Worm (Caenorhabditis elegans) whole organism, L2 larva: ENCODE data around the gene R04B5.6.

Experiments
- ama-1 ChIP-seq: fragments of 150-350 bp; optimal IDR thresholded peaks from 2 replicates; lab custom pipeline; 2018; ENCODE audit warnings: inconsistent platforms
- ceh-16 ChIP-seq: fragments of 150-350 bp; optimal IDR thresholded peaks from 2 replicates; lab custom pipeline; 2014; ENCODE audit warnings: missing biosample characterization, missing genetic modification characterization
- ceh-82 ChIP-seq: fragments of 150-350 bp; optimal IDR thresholded peaks from 2 replicates; lab custom pipeline; 2014; ENCODE audit warnings: missing biosample characterization, missing genetic modification characterization
- gmeb-1 ChIP-seq: fragments of 150-350 bp; optimal IDR thresholded peaks from 2 replicates; lab custom pipeline; 2014; ENCODE audit warnings: missing biosample characterization, missing genetic modification characterization
- nhr-25 ChIP-seq: fragments of 150-350 bp; sonication (generic microtip); optimal IDR thresholded peaks from 3 replicates; lab custom pipeline; 2014; ENCODE audit warnings: missing biosample characterization, missing genetic modification characterization
- snpc-4 ChIP-seq: fragments of 150-350 bp; optimal IDR thresholded peaks from 2 replicates; lab custom pipeline; 2014; ENCODE audit warnings: missing biosample characterization, missing genetic modification characterization
- ztf-11 ChIP-seq: sonication (generic microtip); optimal IDR thresholded peaks from 2 replicates; lab custom pipeline; 2017; ENCODE audit warnings: missing biosample characterization, missing genetic modification characterization

DNA sequence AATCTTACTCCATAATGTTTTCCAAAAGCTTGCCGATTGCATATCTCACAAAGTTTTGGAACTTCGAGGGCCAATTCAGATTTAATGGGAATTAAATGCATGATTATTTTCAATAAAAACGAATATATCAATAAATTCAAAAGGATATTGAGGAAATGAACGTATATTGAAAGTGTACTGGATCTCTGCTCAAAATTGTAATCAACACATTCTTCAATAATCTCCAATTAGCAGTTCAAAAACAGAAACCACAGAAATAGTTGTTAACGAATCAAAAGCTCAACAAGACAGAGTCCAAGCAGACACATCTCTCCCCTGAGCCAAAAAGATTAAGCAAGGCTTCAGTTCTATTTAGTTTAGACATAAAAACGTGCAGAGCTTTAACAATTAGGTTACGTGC, 14.4 kb upstream of the R04B5.6 start, which contains the start of gene nhr-192:
- no peak for TF ChIP-seq snpc-4 (tag; lab: Kevin White, UChicago)
- TF ChIP-seq ama-1 (lab: Kevin White, UChicago) = no peak
- TF ChIP-seq gmeb-1 (tag; lab: Kevin White, UChicago) = no peak
- no peak for TF ChIP-seq nhr-25 (tag; lab: Kevin White, UChicago)
- no peak for TF ChIP-seq ztf-11 (tag; lab: Kevin White, UChicago)
- TF ChIP-seq ceh-82 (tag; lab: Kevin White, UChicago) = no peak
- no peak for TF ChIP-seq ceh-16 (tag; lab: Kevin White, UChicago)
